Worm (Caenorhabditis elegans): ENCODE results near the gene ptp-2.

ce11 chrII:5904252-5904651 lies 14.2 kb upstream of the ptp-2 start, which contains the start of gene tsp-18:
- TF ChIP-seq lsy-2 (tag; optimal IDR thresholded peaks at IDR 0.05): no peak
- no peak for TF ChIP-seq hlh-4 (tag; optimal IDR thresholded peaks at IDR 0.05)
- TF ChIP-seq Y116A8C.19 (tag; optimal IDR thresholded peaks at IDR 0.05; ENCODE audit: borderline replicate concordance): no peak

All from whole organism, L1 larva.